Fruit fly (Drosophila melanogaster): ENCODE measurements around the gene CG42673.

CG42673 gene

DNA sequence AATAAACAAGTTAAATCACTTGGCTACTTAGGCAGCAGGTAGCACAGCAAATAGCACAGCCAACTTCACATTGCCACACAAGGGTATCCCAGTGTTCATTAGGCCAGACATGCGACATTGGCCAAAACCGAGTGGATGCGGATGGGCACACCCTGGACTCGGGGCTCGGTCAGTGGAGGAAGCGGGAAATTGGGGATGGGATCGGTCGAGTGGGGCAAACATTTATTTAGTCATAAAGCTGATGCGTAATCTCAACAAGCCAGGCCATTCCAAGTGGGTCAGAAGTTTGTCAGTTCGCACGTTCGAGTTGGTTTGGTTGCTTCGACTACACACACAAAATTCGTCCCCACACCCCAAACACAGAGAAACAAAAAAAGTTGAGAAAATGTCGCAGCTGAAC lies 51.7 kb downstream of the CG42673 start, which contains the start of gene CG3222:
Gene CG3222, plus strand, starts transcription at position 301 of the 400 bp plus-strand sequence.
- TF ChIP-seq pan (optimal IDR thresholded peaks at IDR 0.05) (no peak), EcR (GFP tag; optimal IDR thresholded peaks at IDR 0.05) (no peak), Dll (optimal IDR thresholded peaks at IDR 0.05) (no peak), usp (GFP tag; optimal IDR thresholded peaks at IDR 0.05) (no peak), CG8478 (optimal IDR thresholded peaks at IDR 0.05) (no peak), psq (optimal IDR thresholded peaks at IDR 0.05) (no peak)

DNA sequence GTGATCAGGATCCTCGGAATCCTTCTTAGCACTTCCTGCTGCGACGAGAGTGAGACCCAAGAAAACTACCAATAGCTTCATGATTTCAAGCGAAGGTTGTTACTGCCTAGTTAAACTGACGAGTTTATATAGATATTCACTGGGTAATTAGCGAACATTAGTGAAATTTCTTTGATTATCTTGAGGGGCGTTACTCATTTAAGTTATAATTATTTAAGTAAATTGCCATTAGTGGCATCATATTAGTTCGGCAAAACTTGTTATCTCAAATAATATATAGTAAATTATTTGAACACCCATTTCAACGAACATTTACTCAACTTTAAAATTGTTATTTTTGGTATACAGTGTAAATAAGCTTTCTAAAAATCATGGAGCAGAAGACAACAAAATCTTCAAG lies 54.2 kb downstream of the CG42673 start, which contains the start of the genes CG3088 and CG3306:
Gene CG3088, minus strand, starts transcription at position 101 of the 400 bp plus-strand sequence.
Gene CG3306, plus strand, starts transcription at position 299 of the 400 bp plus-strand sequence.
- no peak for TF ChIP-seq usp (GFP tag; optimal IDR thresholded peaks at IDR 0.05)
- no peak for TF ChIP-seq Dll (optimal IDR thresholded peaks at IDR 0.05)
- TF ChIP-seq EcR (GFP tag; optimal IDR thresholded peaks at IDR 0.05) = no peak
- no peak for TF ChIP-seq CG8478 (optimal IDR thresholded peaks at IDR 0.05)
- TF ChIP-seq psq (optimal IDR thresholded peaks at IDR 0.05) = no peak
- TF ChIP-seq pan (optimal IDR thresholded peaks at IDR 0.05) = no peak

dm6 chr3L:9613960-9614588 lies 67.1 kb downstream of the CG42673 start:
- TF ChIP-seq CG8478 (optimal IDR thresholded peaks at IDR 0.05) (no peak), usp (GFP tag; optimal IDR thresholded peaks at IDR 0.05) (no peak), EcR (GFP tag; optimal IDR thresholded peaks at IDR 0.05) (no peak), pan (optimal IDR thresholded peaks at IDR 0.05) (no peak), Dll (optimal IDR thresholded peaks at IDR 0.05) (no peak), psq (optimal IDR thresholded peaks at IDR 0.05) (no peak)

- TF ChIP-seq usp (GFP tag; optimal IDR thresholded peaks at IDR 0.05) (no peak), Dll (optimal IDR thresholded peaks at IDR 0.05) (no peak)
Measured at dm6 chr3L:9614589-9615442, 67.8 kb downstream of the CG42673 start, which contains the start of gene LanB2. Gene LanB2, plus strand, starts transcription at chr3L:9614914.

dm6 chr3L:9615443-9616141 lies 68.6 kb downstream of the CG42673 start:
- no peak for TF ChIP-seq pan (optimal IDR thresholded peaks at IDR 0.05)
- no peak for TF ChIP-seq CG8478 (optimal IDR thresholded peaks at IDR 0.05)
- no peak for TF ChIP-seq usp (GFP tag; optimal IDR thresholded peaks at IDR 0.05)
- no peak for TF ChIP-seq psq (optimal IDR thresholded peaks at IDR 0.05)
- no peak for TF ChIP-seq Dll (optimal IDR thresholded peaks at IDR 0.05)
- TF ChIP-seq EcR (GFP tag; optimal IDR thresholded peaks at IDR 0.05) = no peak

DNA sequence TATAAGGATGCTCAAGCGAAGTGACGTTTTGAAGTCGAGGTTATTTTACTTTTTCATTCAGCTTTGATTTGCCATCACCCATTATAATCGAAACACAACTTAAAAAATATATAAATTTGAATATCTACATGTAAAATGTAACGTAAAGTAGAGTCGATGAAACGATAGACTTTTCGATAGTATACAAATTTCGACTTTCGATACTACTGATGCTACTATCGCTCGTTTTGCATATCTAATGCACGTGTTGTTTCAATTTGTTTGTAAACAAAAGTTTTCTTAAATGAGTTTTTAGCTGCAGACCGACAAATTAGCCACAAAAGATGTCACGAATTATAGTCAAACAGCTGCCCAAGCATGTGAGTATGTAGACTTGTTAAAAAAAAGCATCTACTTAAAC lies 77.0 kb downstream of the CG42673 start, which contains the start of gene CG3335:
Gene CG3335, plus strand, starts transcription at position 224 of the 400 bp plus-strand sequence.
- no peak for TF ChIP-seq EcR (GFP tag; optimal IDR thresholded peaks at IDR 0.05)
- TF ChIP-seq psq (optimal IDR thresholded peaks at IDR 0.05) = no peak
- TF ChIP-seq CG8478 (optimal IDR thresholded peaks at IDR 0.05) = no peak
- no peak for TF ChIP-seq Dll (optimal IDR thresholded peaks at IDR 0.05)
- no peak for TF ChIP-seq pan (optimal IDR thresholded peaks at IDR 0.05)
- no peak for TF ChIP-seq usp (GFP tag; optimal IDR thresholded peaks at IDR 0.05)

DNA sequence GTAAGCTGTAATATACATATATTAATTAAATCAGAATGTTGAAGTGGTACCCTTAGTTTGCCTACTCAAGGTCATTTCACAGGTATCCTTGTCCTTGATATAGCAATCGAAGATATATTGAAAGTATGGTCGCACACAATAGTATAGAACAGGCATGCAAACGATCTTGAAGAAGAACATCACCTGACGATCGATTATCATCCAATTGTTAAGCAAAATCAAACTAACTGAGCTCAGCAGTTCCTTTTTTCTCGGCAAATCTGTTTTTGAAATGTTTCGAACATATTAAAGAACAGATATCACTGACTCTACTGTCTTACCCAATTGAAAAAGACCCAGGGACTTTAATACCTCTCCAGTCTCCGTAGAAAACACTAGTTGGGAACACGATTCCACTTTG lies 81.4 kb downstream of the CG42673 start, which contains the start of gene Cyp40:
Gene Cyp40, plus strand, starts transcription at position 301 of the 400 bp plus-strand sequence.
- TF ChIP-seq Dll (optimal IDR thresholded peaks at IDR 0.05) (no peak), EcR (GFP tag; optimal IDR thresholded peaks at IDR 0.05) (no peak), CG8478 (optimal IDR thresholded peaks at IDR 0.05) (no peak), usp (GFP tag; optimal IDR thresholded peaks at IDR 0.05) (no peak), pan (optimal IDR thresholded peaks at IDR 0.05) (no peak), psq (optimal IDR thresholded peaks at IDR 0.05) (no peak)

DNA sequence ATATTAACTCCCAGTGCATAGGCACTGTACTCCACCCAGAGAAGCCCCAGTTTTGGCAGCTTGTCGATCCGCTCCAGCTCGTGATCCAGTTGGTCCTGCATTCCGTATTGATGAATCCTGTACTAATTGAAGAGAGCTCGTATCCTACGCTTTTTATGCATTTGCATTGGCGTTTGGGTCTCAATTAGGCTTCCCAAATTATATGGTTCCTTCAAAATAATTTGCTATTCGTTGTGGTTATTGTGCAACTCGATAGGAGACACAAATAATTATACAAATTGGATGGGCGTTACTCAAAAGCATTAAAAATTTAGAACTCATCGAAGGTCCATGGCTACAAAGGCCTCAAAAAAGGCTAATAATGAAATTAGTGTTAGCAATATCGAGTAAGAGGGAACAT lies 82.1 kb downstream of the CG42673 start, which contains the start of gene Or67b:
Gene Or67b, minus strand, starts transcription at position 101 of the 400 bp plus-strand sequence.
- TF ChIP-seq CG8478 (optimal IDR thresholded peaks at IDR 0.05) (no peak), pan (optimal IDR thresholded peaks at IDR 0.05) (no peak), usp (GFP tag; optimal IDR thresholded peaks at IDR 0.05) (no peak), EcR (GFP tag; optimal IDR thresholded peaks at IDR 0.05) (no peak), Dll (optimal IDR thresholded peaks at IDR 0.05) (no peak), psq (optimal IDR thresholded peaks at IDR 0.05) (no peak)

DNA sequence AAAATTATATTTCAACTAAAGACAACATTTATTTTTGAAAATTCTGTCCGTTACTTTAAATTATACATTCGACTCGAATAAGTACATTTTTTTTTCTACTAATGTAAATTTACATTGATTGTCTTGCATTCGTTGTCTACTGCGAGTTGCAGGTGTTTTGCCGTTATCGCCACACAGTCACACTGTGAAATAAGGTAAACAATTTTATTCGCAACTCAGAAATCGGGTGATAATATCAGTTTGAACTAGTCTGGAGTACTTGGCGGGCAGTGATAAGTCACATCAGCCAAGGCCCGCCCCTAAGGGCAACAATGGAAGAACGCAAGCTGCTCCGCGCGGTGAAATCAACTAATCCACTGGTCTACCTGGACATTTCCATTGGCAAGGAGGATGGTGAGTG lies 82.9 kb downstream of the CG42673 start:
- TF ChIP-seq Dll (optimal IDR thresholded peaks at IDR 0.05) = no peak

dm6 chr3L:9637812-9638211 lies 90.8 kb downstream of the CG42673 start, which contains the start of gene CG8329:
Gene CG8329, plus strand, starts transcription at chr3L:9638112.
- TF ChIP-seq CG8478 (optimal IDR thresholded peaks at IDR 0.05) (no peak), usp (GFP tag; optimal IDR thresholded peaks at IDR 0.05) (no peak), psq (optimal IDR thresholded peaks at IDR 0.05) (no peak), Dll (optimal IDR thresholded peaks at IDR 0.05) (no peak), pan (optimal IDR thresholded peaks at IDR 0.05) (no peak), EcR (GFP tag; optimal IDR thresholded peaks at IDR 0.05) (no peak)

DNA sequence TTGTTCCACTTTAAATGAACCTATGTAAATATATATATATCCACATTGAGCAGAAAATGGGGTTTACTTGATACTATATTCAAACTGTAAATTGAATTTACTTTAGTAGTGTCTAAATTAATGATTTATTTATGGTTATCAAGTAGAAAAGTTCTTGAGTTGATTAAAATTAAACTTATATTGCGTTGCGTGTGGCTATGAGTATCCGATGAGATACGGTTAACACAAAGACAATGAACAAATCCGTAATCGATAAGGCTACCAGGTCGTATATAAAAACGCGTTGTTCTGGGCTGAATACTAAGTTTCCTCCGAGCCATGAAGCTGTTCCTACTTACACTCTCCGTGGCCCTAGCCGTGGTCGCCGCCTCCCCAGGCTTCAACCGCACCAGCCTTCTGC lies 92.0 kb downstream of the CG42673 start, which contains the start of gene CG18179:
Gene CG18179, plus strand, starts transcription at position 301 of the 400 bp plus-strand sequence.
- TF ChIP-seq psq (optimal IDR thresholded peaks at IDR 0.05) (no peak), CG8478 (optimal IDR thresholded peaks at IDR 0.05) (no peak), pan (optimal IDR thresholded peaks at IDR 0.05) (no peak), Dll (optimal IDR thresholded peaks at IDR 0.05) (no peak), EcR (GFP tag; optimal IDR thresholded peaks at IDR 0.05) (no peak), usp (GFP tag; optimal IDR thresholded peaks at IDR 0.05) (no peak)
